Worm (Caenorhabditis elegans): ENCODE measurements around the gene ugt-35.

The ugt-35 gene

ce11 chrV:10677459-10677858 is 23.4 kb upstream of the ugt-35 start (continued):
- TF ChIP-seq nhr-47 (tag; optimal IDR thresholded peaks at IDR 0.05) (peak; percentile 37), swsn-7 (tag; optimal IDR thresholded peaks at IDR 0.05) (no peak), unc-86 (tag; optimal IDR thresholded peaks at IDR 0.05) (peak; percentile 18), jun-1 (tag; optimal IDR thresholded peaks at IDR 0.05) (no peak), mab-9 (GFP tag; IDR thresholded peaks at IDR 0.05) (no peak), ceh-82 (tag; optimal IDR thresholded peaks at IDR 0.05) (peak in 1 of 3 experiments; percentile 51), unc-30 (tag; optimal IDR thresholded peaks at IDR 0.05) (no peak), hlh-4 (tag; optimal IDR thresholded peaks at IDR 0.05) (no peak), fkh-8 (tag; optimal IDR thresholded peaks at IDR 0.05) (peak; percentile 3), lir-3 (tag; optimal IDR thresholded peaks at IDR 0.05; ENCODE audit: poor library complexity) (no peak), nhr-76 (tag; optimal IDR thresholded peaks at IDR 0.05) (no peak), Y116A8C.19 (tag; optimal IDR thresholded peaks at IDR 0.05; ENCODE audit: borderline replicate concordance) (no peak), nhr-12 (tag; optimal IDR thresholded peaks at IDR 0.05) (no peak), ztf-11 (tag; optimal IDR thresholded peaks at IDR 0.05) (no peak), nhr-20 (tag; optimal IDR thresholded peaks at IDR 0.05) (no peak), C04F5.9 (tag; optimal IDR thresholded peaks at IDR 0.05) (no peak), ceh-8 (GFP tag; optimal IDR thresholded peaks at IDR 0.05) (no peak), ceh-88 (GFP tag; IDR thresholded peaks at IDR 0.05) (no peak), sptf-1 (tag; optimal IDR thresholded peaks at IDR 0.05) (no peak), egl-27 (tag; optimal IDR thresholded peaks at IDR 0.05) (no peak), fkh-4 (tag; optimal IDR thresholded peaks at IDR 0.05; ENCODE audit: borderline replicate concordance) (no peak), ceh-90 (tag; optimal IDR thresholded peaks at IDR 0.05) (no peak), skn-1 (tag; optimal IDR thresholded peaks at IDR 0.05) (no peak), nhr-19 (GFP tag; conservative IDR thresholded peaks at IDR 0.05) (no peak), nhr-85 (tag) (no peak), efl-1 (optimal IDR thresholded peaks at IDR 0.05) (peak; percentile 13 to 29), efl-1 (GFP tag; optimal IDR thresholded peaks at IDR 0.05 in 1 of 2) (no peak), tbx-2 (tag; optimal IDR thresholded peaks at IDR 0.05) (no peak), lin-14 (GFP tag; optimal IDR thresholded peaks at IDR 0.05) (peak; percentile 88), F16B12.6 (tag; optimal IDR thresholded peaks at IDR 0.05) (no peak), nhr-11 (tag; optimal IDR thresholded peaks at IDR 0.05) (no peak)

DNA sequence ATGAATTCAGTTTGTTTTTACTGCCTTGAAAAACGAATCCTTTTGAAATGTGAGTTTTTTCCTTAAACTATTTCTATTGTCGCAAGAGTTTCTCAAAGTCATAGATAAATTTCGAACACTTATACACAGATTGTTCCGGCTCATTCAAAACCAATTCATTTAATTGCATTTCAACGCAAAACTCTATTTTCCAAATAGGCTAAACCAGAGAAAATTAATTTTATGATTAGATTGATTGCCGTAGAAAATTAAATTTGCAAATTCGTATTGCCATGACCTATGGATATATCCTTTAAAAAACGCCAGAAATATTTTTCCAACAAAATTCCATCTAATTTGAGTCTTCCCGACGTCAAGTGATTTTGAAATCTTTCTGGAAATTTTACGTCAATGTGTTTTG is 21.9 kb upstream of the ugt-35 start:
- TF ChIP-seq lin-14 (GFP tag; optimal IDR thresholded peaks at IDR 0.05), result peak; percentile 29
- TF ChIP-seq dsc-1 (tag; optimal IDR thresholded peaks at IDR 0.05), result peak; percentile 4
- no peak for TF ChIP-seq lin-35 (GFP tag; optimal IDR thresholded peaks at IDR 0.05)
- TF ChIP-seq nhr-71 (tag; optimal IDR thresholded peaks at IDR 0.05), result peak; percentile 15

- 0 out of 2 replicates have a peak, but pooled peaks have one; percentile 34 for TF ChIP-seq grh-1 (GFP tag; IDR thresholded peaks at IDR 0.05)
- no peak for TF ChIP-seq egl-13 (tag; optimal IDR thresholded peaks at IDR 0.05)
- TF ChIP-seq nhr-84 (tag; optimal IDR thresholded peaks at IDR 0.05), result no peak
- no peak for TF ChIP-seq irx-1 (tag; optimal IDR thresholded peaks at IDR 0.05)
- peak; percentile 48 for TF ChIP-seq tbx-2 (tag; optimal IDR thresholded peaks at IDR 0.05)
- no peak for TF ChIP-seq elt-3 (tag; optimal IDR thresholded peaks at IDR 0.05)
- peak; percentile 13 for TF ChIP-seq nhr-20 (tag; optimal IDR thresholded peaks at IDR 0.05)
- peak; percentile 16 for TF ChIP-seq sup-37 (GFP tag; optimal IDR thresholded peaks at IDR 0.05)
- peak; percentile 39 for TF ChIP-seq lin-14 (GFP tag; optimal IDR thresholded peaks at IDR 0.05)
- no peak for TF ChIP-seq lin-15B (tag; optimal IDR thresholded peaks at IDR 0.05)
Observed at ce11 chrV:10672601-10673000, 18.5 kb upstream of the ugt-35 start.
